Fruit fly (Drosophila melanogaster) whole organism, wandering third instar larva: ENCODE results near the gene Acp95EF.

Experiments used
- Abd-B ChIP-seq: fragments of >200 bp; optimal IDR thresholded peaks from 2 replicates; lab custom pipeline; 2017; ENCODE audit warnings: missing biosample characterization, missing genetic modification characterization
- CG9705 ChIP-seq: fragments of 200-800 bp; sonication (Bioruptor generic); optimal IDR thresholded peaks from 2 replicates; lab custom pipeline; 2018; ENCODE audit warnings: missing biosample characterization, mild to moderate bottlenecking, missing genetic modification characterization
- CrebA ChIP-seq: fragments of 200-800 bp; sonication (Bioruptor generic); optimal IDR thresholded peaks from 2 replicates; lab custom pipeline; 2016; ENCODE audit warnings: missing biosample characterization, mild to moderate bottlenecking, missing genetic modification characterization, borderline replicate concordance
- Dfd ChIP-seq: fragments of >200 bp; optimal IDR thresholded peaks from 2 replicates; lab custom pipeline; 2017; ENCODE audit warnings: missing biosample characterization, missing genetic modification characterization
- Dif ChIP-seq: fragments of 200-275, 200-300 bp; sonication (Bioruptor generic); optimal IDR thresholded peaks from 2 replicates; lab custom pipeline; 2018; ENCODE audit warnings: missing biosample characterization, missing genetic modification characterization; ENCODE audit not compliant: partially characterized antibody
- GATAd ChIP-seq: sonication (Bioruptor generic); optimal IDR thresholded peaks from 2 replicates; lab custom pipeline; 2016; ENCODE audit warnings: missing biosample characterization, missing genetic modification characterization
- HLH106 ChIP-seq: fragments of 200-800 bp; optimal IDR thresholded peaks from 3 replicates; lab custom pipeline; 2019; ENCODE audit warnings: missing biosample characterization, mild to moderate bottlenecking, missing genetic modification characterization, moderate library complexity
- Hnf4 ChIP-seq: fragments of 200-800 bp; sonication (Bioruptor generic); optimal IDR thresholded peaks from 2 replicates; lab custom pipeline; 2016; ENCODE audit warnings: missing biosample characterization, mild to moderate bottlenecking, missing genetic modification characterization
- Hr83 ChIP-seq: fragments of 200-300 bp; sonication (Bioruptor generic); optimal IDR thresholded peaks from 2 replicates; lab custom pipeline; 2016; ENCODE audit warnings: missing biosample characterization, mild to moderate bottlenecking, missing genetic modification characterization, moderate library complexity; ENCODE audit not compliant: poor library complexity, severe bottlenecking
- Jra ChIP-seq: sonication (Bioruptor generic); optimal IDR thresholded peaks from 2 replicates; lab custom pipeline; 2016; ENCODE audit warnings: missing biosample characterization, missing genetic modification characterization
- Mio ChIP-seq: sonication (Bioruptor generic); optimal IDR thresholded peaks from 2 replicates; lab custom pipeline; 2016; ENCODE audit warnings: missing biosample characterization, missing genetic modification characterization
- Myc ChIP-seq: fragments of >200 bp; optimal IDR thresholded peaks from 2 replicates; lab custom pipeline; 2017
- N ChIP-seq: fragments of >200 bp; optimal IDR thresholded peaks from 2 replicates; lab custom pipeline; 2018; ENCODE audit warnings: missing biosample characterization, missing external identifiers, missing genetic modification characterization
- OdsH ChIP-seq: fragments of 200-800 bp; sonication (Bioruptor generic); optimal IDR thresholded peaks from 2 replicates; lab custom pipeline; 2016; ENCODE audit warnings: missing biosample characterization, mild to moderate bottlenecking, missing genetic modification characterization
- Rel ChIP-seq, 2 experiments: fragments of 200-800 bp; sonication (Bioruptor generic) in 1 of 2; optimal IDR thresholded peaks; 2 replicates in 1 of 2; 3 replicates in 1 of 2; lab custom pipeline; 2016 to 2019; ENCODE audit warnings: mild to moderate bottlenecking in 2 of 2, missing biosample characterization in 2 of 2, missing genetic modification characterization in 2 of 2, moderate library complexity in 1 of 2
- Sp1 ChIP-seq: fragments of 200-800 bp; sonication (Bioruptor generic); optimal IDR thresholded peaks from 3 replicates; lab custom pipeline; 2019; ENCODE audit warnings: missing biosample characterization, mild to moderate bottlenecking, missing genetic modification characterization, moderate library complexity
- Vsx2 ChIP-seq: fragments of 200-300, 225-300 bp; sonication (Bioruptor generic); optimal IDR thresholded peaks from 2 replicates; lab custom pipeline; 2018; ENCODE audit warnings: missing biosample characterization, missing genetic modification characterization; ENCODE audit not compliant: partially characterized antibody
- br ChIP-seq: fragments of 200-800 bp; sonication (Bioruptor generic); optimal IDR thresholded peaks from 2 replicates; lab custom pipeline; 2016; ENCODE audit warnings: missing biosample characterization, missing genetic modification characterization
- brk ChIP-seq: fragments of 200-800 bp; sonication (Bioruptor generic); optimal IDR thresholded peaks from 2 replicates; lab custom pipeline; 2016; ENCODE audit warnings: missing biosample characterization, mild to moderate bottlenecking, missing genetic modification characterization
- dl ChIP-seq, 2 experiments: fragments of 175-275, 200-275 bp in 1 of 2; fragments of 200-275 bp in 1 of 2; sonication (Bioruptor generic); optimal IDR thresholded peaks; lab custom pipeline; 2018; ENCODE audit warnings: mild to moderate bottlenecking in 2 of 2, missing biosample characterization in 2 of 2, missing genetic modification characterization in 2 of 2, moderate library complexity in 2 of 2; ENCODE audit not compliant: partially characterized antibody in 2 of 2, insufficient read depth in 1 of 2
- dmrt93B ChIP-seq: fragments of 200-800 bp; sonication (Bioruptor generic); optimal IDR thresholded peaks from 2 replicates; lab custom pipeline; 2018; ENCODE audit warnings: missing biosample characterization, mild to moderate bottlenecking, missing genetic modification characterization
- ey ChIP-seq: fragments of 200-800 bp; sonication (Bioruptor generic); optimal IDR thresholded peaks from 2 replicates; lab custom pipeline; 2016; ENCODE audit warnings: missing biosample characterization, missing genetic modification characterization
- foxo ChIP-seq, 2 experiments: fragments of 200-800 bp; sonication (Bioruptor generic); optimal IDR thresholded peaks; 2 replicates in 1 of 2; 3 replicates in 1 of 2; lab custom pipeline; 2016 to 2017; ENCODE audit warnings: missing biosample characterization in 2 of 2, missing genetic modification characterization in 2 of 2
- fru ChIP-seq: fragments of 200-800 bp; sonication (Bioruptor generic); optimal IDR thresholded peaks from 3 replicates; lab custom pipeline; 2016; ENCODE audit warnings: missing biosample characterization, mild to moderate bottlenecking, missing genetic modification characterization
- h ChIP-seq: fragments of 200-800 bp; sonication (Bioruptor generic); optimal IDR thresholded peaks from 3 replicates; lab custom pipeline; 2016; ENCODE audit warnings: missing biosample characterization, mild to moderate bottlenecking, missing genetic modification characterization
- jim ChIP-seq: fragments of 175-275, 200-325 bp; sonication (Bioruptor generic); optimal IDR thresholded peaks from 2 replicates; lab custom pipeline; 2016; ENCODE audit warnings: missing biosample characterization, mild to moderate bottlenecking, missing genetic modification characterization
- lola ChIP-seq: fragments of >200 bp; optimal IDR thresholded peaks from 2 replicates; lab custom pipeline; 2017; ENCODE audit warnings: missing biosample characterization, missing genetic modification characterization
- pan ChIP-seq: fragments of >200 bp; optimal IDR thresholded peaks from 2 replicates; lab custom pipeline; 2017
- psq ChIP-seq: fragments of 200-800 bp; sonication (Bioruptor generic); optimal IDR thresholded peaks from 3 replicates; lab custom pipeline; 2017; ENCODE audit warnings: missing biosample characterization, mild to moderate bottlenecking, missing genetic modification characterization, moderate library complexity
- rgr ChIP-seq: fragments of 200-800 bp; sonication (Bioruptor generic); optimal IDR thresholded peaks from 3 replicates; lab custom pipeline; 2016; ENCODE audit warnings: missing biosample characterization, mild to moderate bottlenecking, missing genetic modification characterization
- sv ChIP-seq: fragments of 200-800 bp; sonication (Bioruptor generic); optimal IDR thresholded peaks from 3 replicates; lab custom pipeline; 2016; ENCODE audit warnings: missing biosample characterization, missing genetic modification characterization
- tai ChIP-seq: sonication (Bioruptor generic); optimal IDR thresholded peaks from 2 replicates; lab custom pipeline; 2016; ENCODE audit warnings: missing biosample characterization, missing genetic modification characterization
- woc ChIP-seq: sonication (Bioruptor generic); optimal IDR thresholded peaks from 2 replicates; lab custom pipeline; 2016; ENCODE audit warnings: missing biosample characterization, mild to moderate bottlenecking, missing genetic modification characterization

Acp95EF gene

DNA sequence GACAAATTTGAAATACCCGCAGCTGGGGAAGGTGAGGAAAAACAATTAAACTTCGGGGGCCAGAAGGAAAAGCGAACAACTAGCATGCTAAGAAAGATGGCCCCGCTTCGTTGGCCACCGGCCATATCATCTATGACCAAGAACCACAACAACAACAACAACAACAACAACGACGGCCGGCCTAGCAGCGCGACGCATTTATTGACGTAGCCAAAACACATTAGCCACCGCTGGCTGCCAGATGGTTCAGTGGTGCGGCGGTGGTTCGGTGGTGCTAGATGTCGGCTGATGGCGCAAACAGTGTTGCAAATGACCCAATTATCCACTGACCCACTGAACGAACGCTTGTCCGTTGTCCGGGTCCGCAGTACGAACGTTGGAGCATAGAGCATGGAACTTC is 15.1 kb upstream of the Acp95EF start:
- TF ChIP-seq Mio (no peak), pan (lab: Kevin White, UChicago) (no peak), OdsH (GFP tag; lab: Kevin White, UChicago) (no peak), Hr83 (GFP tag; lab: Kevin White, UChicago) (no peak), Jra (GFP tag; lab: Kevin White, UChicago) (no peak), foxo (GFP tag; optimal IDR thresholded peaks at IDR 0.05; lab: Kevin White, UChicago) (no peak), ey (GFP tag; lab: Kevin White, UChicago) (no peak), sv (no peak), Myc (lab: Kevin White, UChicago) (no peak), woc (GFP tag; lab: Kevin White, UChicago) (no peak), Hnf4 (GFP tag; lab: Kevin White, UChicago) (no peak), dmrt93B (GFP tag; lab: Kevin White, UChicago) (no peak), psq (GFP tag; lab: Kevin White, UChicago) (no peak), br (GFP tag; lab: Kevin White, UChicago) (no peak), GATAd (GFP tag; lab: Kevin White, UChicago) (no peak)

DNA sequence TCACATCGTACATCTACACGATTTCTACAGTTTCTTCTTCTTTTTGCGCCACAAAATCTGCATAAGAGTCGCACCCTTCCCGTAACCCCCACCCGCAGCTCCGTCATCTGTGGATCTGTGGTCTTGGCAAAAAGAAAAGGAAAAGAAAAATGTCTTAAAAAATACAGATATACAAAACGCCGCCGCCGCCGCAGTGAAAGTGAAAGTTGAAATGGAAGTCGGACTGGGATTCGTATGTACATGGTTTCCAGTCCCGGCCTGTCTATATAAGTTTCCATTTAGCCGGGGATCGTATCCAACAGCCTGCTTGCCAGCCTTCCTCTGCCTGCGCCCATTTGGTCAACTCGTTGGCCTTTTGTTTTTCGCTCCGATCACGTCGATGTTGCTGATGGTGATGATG is 12.8 kb upstream of the Acp95EF start:
- no peak for TF ChIP-seq Dfd
- TF ChIP-seq Vsx2 (GFP tag; lab: Kevin White, UChicago), result no peak
- TF ChIP-seq brk (GFP tag; lab: Kevin White, UChicago), result no peak
- no peak for TF ChIP-seq h (GFP tag; lab: Kevin White, UChicago)
- TF ChIP-seq Dif (GFP tag; lab: Kevin White, UChicago), result no peak
- no peak for TF ChIP-seq ey (GFP tag; lab: Kevin White, UChicago)
- no peak for TF ChIP-seq foxo (GFP tag; optimal IDR thresholded peaks at IDR 0.05; lab: Kevin White, UChicago)
- TF ChIP-seq HLH106, result no peak
- TF ChIP-seq jim (GFP tag; lab: Kevin White, UChicago), result no peak
- no peak for TF ChIP-seq Abd-B
- no peak for TF ChIP-seq fru
- no peak for TF ChIP-seq N (GFP tag; lab: Kevin White, UChicago)
- TF ChIP-seq Hr83 (GFP tag; lab: Kevin White, UChicago), result no peak
- TF ChIP-seq psq (GFP tag; lab: Kevin White, UChicago), result no peak
- no peak for TF ChIP-seq Hnf4 (GFP tag; lab: Kevin White, UChicago)
- TF ChIP-seq sv, result no peak
- no peak for TF ChIP-seq CrebA (GFP tag; lab: Kevin White, UChicago)
- no peak for TF ChIP-seq br (GFP tag; lab: Kevin White, UChicago)

DNA sequence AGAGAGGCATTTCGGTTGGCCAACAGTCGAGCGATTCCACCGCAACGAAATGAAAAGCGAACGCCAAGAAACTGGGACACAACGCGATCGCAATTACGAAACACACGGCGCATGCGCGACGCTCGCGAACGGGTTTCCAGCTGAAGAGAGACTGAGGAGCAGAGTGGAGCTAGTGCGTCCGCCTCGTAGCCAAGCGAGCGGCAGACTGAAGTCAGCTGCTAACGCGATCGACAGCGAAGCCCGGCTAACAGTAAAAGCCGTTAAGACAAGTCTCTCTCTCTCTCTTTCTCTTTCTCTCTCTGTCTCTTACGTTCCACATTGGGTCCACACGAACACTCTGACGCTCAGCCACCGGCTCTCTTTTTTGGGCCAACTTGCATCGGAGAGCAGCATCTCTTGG is 10.2 kb upstream of the Acp95EF start, which contains the start of gene CG17786:
CG17786 (minus strand) TSS at position 154 of the 400 bp plus-strand sequence.
- TF ChIP-seq Hr83 (GFP tag; lab: Kevin White, UChicago) (no peak), Sp1 (GFP tag; lab: Kevin White, UChicago) (peak; percentile 43), rgr (no peak), GATAd (GFP tag; lab: Kevin White, UChicago) (no peak), Myc (lab: Kevin White, UChicago) (no peak), psq (GFP tag; lab: Kevin White, UChicago) (peak; percentile 1), tai (GFP tag; lab: Kevin White, UChicago) (no peak), HLH106 (no peak), jim (GFP tag; lab: Kevin White, UChicago) (no peak), dmrt93B (GFP tag; lab: Kevin White, UChicago) (no peak), foxo (GFP tag; optimal IDR thresholded peaks at IDR 0.05; lab: Kevin White, UChicago) (no peak), Abd-B (no peak), lola (no peak), brk (GFP tag; lab: Kevin White, UChicago) (no peak), Jra (GFP tag; lab: Kevin White, UChicago) (no peak), Rel (GFP tag; optimal IDR thresholded peaks at IDR 0.05; lab: Kevin White, UChicago) (no peak), Rel (tag; optimal IDR thresholded peaks at IDR 0.05; lab: Kevin White, UChicago) (no peak), pan (lab: Kevin White, UChicago) (no peak), Vsx2 (GFP tag; lab: Kevin White, UChicago) (no peak), sv (no peak), OdsH (GFP tag; lab: Kevin White, UChicago) (no peak), br (GFP tag; lab: Kevin White, UChicago) (no peak), N (GFP tag; lab: Kevin White, UChicago) (no peak), dl (GFP tag; optimal IDR thresholded peaks at IDR 0.05; lab: Kevin White, UChicago; ENCODE audit: insufficient read depth in 1 of 2, partially characterized antibody in 2 of 2) (peak in 1 of 2 experiments; percentile 72), Hnf4 (GFP tag; lab: Kevin White, UChicago) (no peak), h (GFP tag; lab: Kevin White, UChicago) (peak; percentile 7), CG9705 (GFP tag; lab: Kevin White, UChicago) (no peak), Dif (GFP tag; lab: Kevin White, UChicago) (peak; percentile 72)
